Worm (Caenorhabditis elegans): ENCODE data around the gene pha-4.
A peak's percentile ranks its signal among the peaks of the same experiment; 100 is the strongest.

- TF ChIP-seq him-1 (tag; optimal IDR thresholded peaks at IDR 0.05), result peak; percentile 44
- no peak for TF ChIP-seq W03F9.2 (tag; optimal IDR thresholded peaks at IDR 0.05)
These were observed 32.4 kb downstream of the pha-4 start for ce11 chrV:20785050-20785847.
